Worm (Caenorhabditis elegans) whole organism, early embryonic: ENCODE results near the gene sdz-20.

ENCODE experiments used
- B0310.2 ChIP-seq: sonication (generic microtip); optimal IDR thresholded peaks from 2 replicates; lab custom pipeline; 2016; ENCODE audit warnings: mild to moderate bottlenecking, missing genetic modification characterization, missing compliant biosample characterization
- F13C5.2 ChIP-seq: sonication (generic microtip); optimal IDR thresholded peaks from 2 replicates; lab custom pipeline; 2017; ENCODE audit warnings: mild to moderate bottlenecking, missing genetic modification characterization, inconsistent platforms, missing compliant biosample characterization
- aly-1 ChIP-seq: sonication (generic microtip); optimal IDR thresholded peaks from 2 replicates; lab custom pipeline; 2016; ENCODE audit warnings: missing genetic modification characterization, missing compliant biosample characterization
- ama-1 ChIP-seq: fragments of 150-350 bp; optimal IDR thresholded peaks from 2 replicates; lab custom pipeline; 2014
- ceh-13 ChIP-seq: fragments of 200-800 bp; sonication (Bioruptor generic); optimal IDR thresholded peaks from 2 replicates; lab custom pipeline; 2018; ENCODE audit warnings: mild to moderate bottlenecking, missing genetic modification characterization, missing compliant biosample characterization
- ceh-36 ChIP-seq: sonication (generic microtip); optimal IDR thresholded peaks from 2 replicates; lab custom pipeline; 2016; ENCODE audit warnings: missing genetic modification characterization, inconsistent platforms, missing compliant biosample characterization
- ets-7 ChIP-seq: sonication (generic microtip); optimal IDR thresholded peaks from 2 replicates; lab custom pipeline; 2016; ENCODE audit warnings: missing genotype, missing genetic modification characterization, missing compliant biosample characterization
- flt-1 ChIP-seq: fragments of 200-800 bp; sonication (Bioruptor generic); IDR thresholded peaks from 2 replicates; pipeline ENCODE4 v1.3.6; 2022; ENCODE audit warnings: missing genetic modification characterization, missing compliant biosample characterization
- hmbx-1 ChIP-seq: sonication (generic microtip); optimal IDR thresholded peaks from 2 replicates; lab custom pipeline; 2016; ENCODE audit warnings: mild to moderate bottlenecking, missing genetic modification characterization, missing compliant biosample characterization
- hmg-4 ChIP-seq: fragments of 200-800 bp; sonication (Bioruptor generic); optimal IDR thresholded peaks from 2 replicates; lab custom pipeline; 2018; ENCODE audit warnings: mild to moderate bottlenecking, missing genetic modification characterization, missing compliant biosample characterization
- scrt-1 ChIP-seq: fragments of 200-800 bp; sonication (Bioruptor generic); IDR thresholded peaks from 2 replicates; pipeline ENCODE4 v1.3.6; 2022; ENCODE audit warnings: missing genetic modification characterization, missing compliant biosample characterization
- sea-1 ChIP-seq: fragments of 200-800 bp; sonication (Bioruptor generic); conservative IDR thresholded peaks from 2 replicates; pipeline ENCODE4 v1.3.6; 2022; ENCODE audit warnings: missing genetic modification characterization, missing compliant biosample characterization
- tbx-11 ChIP-seq: fragments of 200-800 bp; sonication (Bioruptor generic); IDR thresholded peaks from 2 replicates; pipeline ENCODE4 v1.3.6; 2022; ENCODE audit warnings: missing genetic modification characterization, missing compliant biosample characterization
- tbx-37 ChIP-seq: fragments of 200-800 bp; sonication (Bioruptor generic); conservative IDR thresholded peaks from 2 replicates; pipeline ENCODE4 v1.3.6; 2022; ENCODE audit warnings: missing genetic modification reagents, missing genetic modification characterization, missing compliant biosample characterization

- no peak for TF ChIP-seq F13C5.2 (tag; lab: Kevin White, UChicago)
- TF ChIP-seq tbx-37 (GFP tag; lab: Robert Waterston, UW), result no peak
- no peak for TF ChIP-seq ceh-36
- no peak for TF ChIP-seq flt-1 (GFP tag; lab: Robert Waterston, UW)
- TF ChIP-seq aly-1 (tag; lab: Kevin White, UChicago), result no peak
- no peak for TF ChIP-seq ama-1 (lab: Kevin White, UChicago)
- TF ChIP-seq hmg-4, result no peak
- TF ChIP-seq B0310.2 (tag; lab: Kevin White, UChicago), result no peak
- TF ChIP-seq hmbx-1, result no peak
- no peak for TF ChIP-seq sea-1 (GFP tag; lab: Robert Waterston, UW)
- TF ChIP-seq tbx-11, result no peak
- TF ChIP-seq ceh-13 (GFP tag; lab: Kevin White, UChicago), result no peak
- TF ChIP-seq ets-7 (tag; lab: Kevin White, UChicago), result no peak
- TF ChIP-seq scrt-1, result no peak
Measured at ce11 chrIII:13346785-13347184, 12.9 kb downstream of the sdz-20 start, which contains the start of gene mtm-6.
